Worm (Caenorhabditis elegans) whole organism, late embryonic: ENCODE data around the gene mrt-2.

Source experiments
- ahr-1 ChIP-seq: sonication (generic microtip); optimal IDR thresholded peaks from 2 replicates; lab custom pipeline; 2016; ENCODE audit warnings: missing genetic modification characterization, missing compliant biosample characterization
- ama-1 ChIP-seq: fragments of 150-350 bp; optimal IDR thresholded peaks from 2 replicates; lab custom pipeline; 2014
- ceh-14 ChIP-seq: sonication (generic microtip); optimal IDR thresholded peaks from 2 replicates; lab custom pipeline; 2016; ENCODE audit warnings: missing genotype, missing genetic modification characterization, missing compliant biosample characterization
- ceh-2 ChIP-seq: sonication (generic microtip); optimal IDR thresholded peaks from 2 replicates; lab custom pipeline; 2016; ENCODE audit warnings: missing genotype, missing genetic modification characterization, missing compliant biosample characterization
- ets-4 ChIP-seq: sonication (generic microtip); optimal IDR thresholded peaks from 2 replicates; lab custom pipeline; 2016; ENCODE audit warnings: missing genetic modification characterization, missing compliant biosample characterization
- hlh-15 ChIP-seq: sonication (generic microtip); optimal IDR thresholded peaks from 2 replicates; lab custom pipeline; 2016; ENCODE audit warnings: missing genetic modification characterization, missing compliant biosample characterization
- nfya-1 ChIP-seq: sonication (generic microtip); optimal IDR thresholded peaks from 2 replicates; lab custom pipeline; 2017; ENCODE audit warnings: missing genetic modification characterization, mild to moderate bottlenecking, missing compliant biosample characterization, antibody characterized with exemption, moderate library complexity
- nhr-11 ChIP-seq: fragments of 150-350 bp; optimal IDR thresholded peaks from 2 replicates; lab custom pipeline; 2014; ENCODE audit warnings: missing biosample characterization, missing genetic modification characterization
- pha-2 ChIP-seq: sonication (generic microtip); optimal IDR thresholded peaks from 2 replicates; lab custom pipeline; 2017; ENCODE audit warnings: mild to moderate bottlenecking, missing genetic modification characterization, missing compliant biosample characterization
- pqm-1 ChIP-seq: sonication (generic microtip); optimal IDR thresholded peaks from 2 replicates; lab custom pipeline; 2016; ENCODE audit warnings: missing genetic modification characterization, missing compliant biosample characterization
- tbx-2 ChIP-seq: sonication (generic microtip); optimal IDR thresholded peaks from 2 replicates; lab custom pipeline; 2016; ENCODE audit warnings: missing genetic modification characterization, missing compliant biosample characterization

- TF ChIP-seq tbx-2 (tag; lab: Kevin White, UChicago) (no peak), ama-1 (no peak), nfya-1 (no peak), nhr-11 (tag; lab: Kevin White, UChicago) (no peak), ets-4 (tag; lab: Kevin White, UChicago) (no peak), pha-2 (tag; lab: Kevin White, UChicago) (no peak), pqm-1 (tag; lab: Kevin White, UChicago) (no peak), ahr-1 (tag; lab: Kevin White, UChicago) (no peak), ceh-2 (no peak), ceh-14 (tag; lab: Kevin White, UChicago) (no peak), hlh-15 (no peak)
Measured at ce11 chrIII:11726590-11726989, 20.0 kb upstream of the mrt-2 start, which contains the start of gene Y41C4A.12.
